Fruit fly (Drosophila melanogaster): Measurements from ENCODE around the gene D2hgdh.

D2hgdh gene

DNA sequence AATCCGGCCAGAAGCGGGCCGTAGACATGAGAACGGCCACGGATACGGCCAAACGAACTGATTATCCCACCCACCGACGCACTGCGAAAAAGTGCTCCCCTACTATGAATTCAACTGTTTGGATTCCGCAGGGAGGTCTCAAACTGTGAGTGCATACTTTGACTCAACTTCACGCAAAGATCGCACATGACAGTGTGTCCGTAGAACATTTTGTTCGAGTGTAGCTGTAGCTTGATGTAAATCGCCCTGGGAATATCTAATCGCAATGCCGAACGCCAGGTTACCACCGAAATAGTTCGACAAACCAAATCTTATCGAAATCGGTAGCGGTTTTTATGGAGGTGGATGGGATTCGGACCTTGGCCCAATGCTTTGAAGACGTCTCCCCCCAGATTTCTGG lies 19.7 kb downstream of the D2hgdh start (continued):
- TF ChIP-seq knrl (GFP tag; IDR thresholded peaks at IDR 0.05; ENCODE audit: partially characterized antibody) (no peak), Rfx (GFP tag; IDR thresholded peaks at IDR 0.05) (peak; percentile 68), Max (GFP tag; optimal IDR thresholded peaks at IDR 0.05) (no peak), lilli (GFP tag; optimal IDR thresholded peaks at IDR 0.05) (no peak), odd (GFP tag; optimal IDR thresholded peaks at IDR 0.05) (no peak), CG16779 (GFP tag; IDR thresholded peaks at IDR 0.05) (no peak), zf30C (GFP tag; optimal IDR thresholded peaks at IDR 0.05) (peak; percentile 71), bigmax (GFP tag; optimal IDR thresholded peaks at IDR 0.05) (no peak), Ada2b (GFP tag; IDR thresholded peaks at IDR 0.05) (0 out of 2 replicates have a peak, but pooled peaks have one; percentile 10), Meics (GFP tag; optimal IDR thresholded peaks at IDR 0.05) (peak; percentile 39), nom (GFP tag; optimal IDR thresholded peaks at IDR 0.05) (no peak), CG6272 (GFP tag; IDR thresholded peaks at IDR 0.05) (no peak)

- TF ChIP-seq shn (GFP tag; optimal IDR thresholded peaks at IDR 0.05) (no peak), unpg (GFP tag; optimal IDR thresholded peaks at IDR 0.05) (no peak), CG10147 (GFP tag; optimal IDR thresholded peaks at IDR 0.05) (no peak), pfk (GFP tag; optimal IDR thresholded peaks at IDR 0.05) (no peak), sd (tag; optimal IDR thresholded peaks at IDR 0.05) (peak; percentile 77), CG13775 (GFP tag; optimal IDR thresholded peaks at IDR 0.05) (no peak), CG34376 (GFP tag; optimal IDR thresholded peaks at IDR 0.05) (peak; percentile 12), lov (optimal IDR thresholded peaks at IDR 0.05) (no peak), lov (GFP tag; IDR thresholded peaks at IDR 0.05) (no peak), CG15601 (tag; optimal IDR thresholded peaks at IDR 0.05) (no peak), Dll (GFP tag; IDR thresholded peaks at IDR 0.05; ENCODE audit: partially characterized antibody) (no peak), oc (tag; optimal IDR thresholded peaks at IDR 0.05) (no peak), CG12769 (tag; optimal IDR thresholded peaks at IDR 0.05) (peak; percentile 86), sr (GFP tag; IDR thresholded peaks at IDR 0.05) (0 out of 3 replicates have a peak, but pooled peaks have one; percentile 11), Hr78 (GFP tag; optimal IDR thresholded peaks at IDR 0.05) (peak in 1 of 2 experiments; percentile 14), chinmo (GFP tag; IDR thresholded peaks at IDR 0.05; ENCODE audit: partially characterized antibody) (0 out of 4 replicates have a peak, but pooled peaks have one; percentile 11), br (optimal IDR thresholded peaks at IDR 0.05) (no peak), Tbp (GFP tag; optimal IDR thresholded peaks at IDR 0.05) (no peak), Pdp1 (GFP tag; optimal IDR thresholded peaks at IDR 0.05) (peak in 1 of 2 experiments; percentile 56), CG2202 (tag; optimal IDR thresholded peaks at IDR 0.05) (no peak), Dbx (GFP tag; IDR thresholded peaks at IDR 0.05) (no peak)
Observed at dm6 chrX:2162130-2162907, 21.0 kb downstream of the D2hgdh start, which contains the start of the genes Cyp4d1 and CG3630. Gene Cyp4d1 (minus strand): TSS chrX:2162180. Gene CG3630 (plus strand): TSS chrX:2162196.

- TF ChIP-seq CG32532 (GFP tag; IDR thresholded peaks at IDR 0.05) (no peak), ftz-f1 (GFP tag; optimal IDR thresholded peaks at IDR 0.05) (peak; percentile 22), sd (tag; optimal IDR thresholded peaks at IDR 0.05) (peak; percentile 98), CG31224 (GFP tag; IDR thresholded peaks at IDR 0.05) (no peak), CG10543 (GFP tag; optimal IDR thresholded peaks at IDR 0.05) (peak; percentile 41), Ravus (GFP tag; IDR thresholded peaks at IDR 0.05) (no peak), CG12769 (tag; optimal IDR thresholded peaks at IDR 0.05) (peak; percentile 45), zen2 (GFP tag; IDR thresholded peaks at IDR 0.05; ENCODE audit: partially characterized antibody) (no peak)
Observed at dm6 chrX:2163358-2163757, 22.1 kb downstream of the D2hgdh start.
